Worm (Caenorhabditis elegans) whole organism, mixed stage, embryonic: ENCODE measurements around the gene Y71H2AM.12.

Experiments
- elt-3 ChIP-seq: fragments of 150-350 bp; optimal IDR thresholded peaks from 2 replicates; lab custom pipeline; 2014; ENCODE audit warnings: missing biosample characterization, missing genetic modification characterization
- ham-2 ChIP-seq: fragments of 200-800 bp; sonication (Bioruptor generic); optimal IDR thresholded peaks from 2 replicates; lab custom pipeline; 2018; ENCODE audit warnings: mild to moderate bottlenecking, missing genetic modification characterization, missing compliant biosample characterization
- lin-32 ChIP-seq: fragments of 200-800 bp; sonication (Bioruptor generic); optimal IDR thresholded peaks from 2 replicates; lab custom pipeline; 2018; ENCODE audit warnings: mild to moderate bottlenecking, missing genetic modification characterization, missing compliant biosample characterization
- lsy-2 ChIP-seq: fragments of 150-350 bp; optimal IDR thresholded peaks from 2 replicates; lab custom pipeline; 2014; ENCODE audit warnings: missing biosample characterization, missing genetic modification characterization
- mep-1 ChIP-seq: fragments of 150-350 bp; optimal IDR thresholded peaks from 2 replicates; lab custom pipeline; 2017; ENCODE audit warnings: missing biosample characterization, missing genetic modification reagents, missing genetic modification characterization, inconsistent platforms
- mls-2 ChIP-seq: sonication (generic microtip); optimal IDR thresholded peaks from 2 replicates; lab custom pipeline; 2016; ENCODE audit warnings: mild to moderate bottlenecking, missing genetic modification characterization, moderate library complexity, missing compliant biosample characterization
- snpc-4 ChIP-seq: fragments of 150-350 bp; optimal IDR thresholded peaks from 2 replicates; lab custom pipeline; 2014; ENCODE audit warnings: missing biosample characterization, missing genetic modification characterization
- unc-39 ChIP-seq: fragments of 150-350 bp; optimal IDR thresholded peaks from 2 replicates; lab custom pipeline; 2014; ENCODE audit warnings: missing biosample characterization, missing genetic modification characterization
- unc-62 ChIP-seq: fragments of 150-350 bp; optimal IDR thresholded peaks from 2 replicates; lab custom pipeline; 2014; ENCODE audit warnings: missing biosample characterization, missing genetic modification reagents, missing genetic modification characterization
- ztf-11 ChIP-seq: fragments of 150-350 bp; optimal IDR thresholded peaks from 2 replicates; lab custom pipeline; 2014; ENCODE audit warnings: missing biosample characterization, missing genetic modification characterization

- TF ChIP-seq unc-62 (GFP tag; lab: Kevin White, UChicago) (no peak), elt-3 (tag; lab: Kevin White, UChicago) (no peak), snpc-4 (tag; lab: Kevin White, UChicago) (no peak), mep-1 (tag; lab: Kevin White, UChicago) (no peak), unc-39 (tag; lab: Kevin White, UChicago) (no peak), lsy-2 (tag; lab: Kevin White, UChicago) (no peak), mls-2 (tag; lab: Kevin White, UChicago) (no peak), ham-2 (GFP tag; lab: Kevin White, UChicago) (no peak), lin-32 (GFP tag; lab: Kevin White, UChicago) (no peak), ztf-11 (tag; lab: Kevin White, UChicago) (no peak)
Observed at ce11 chrIII:2778655-2779054, 44.8 kb upstream of the Y71H2AM.12 start, which contains the start of gene laf-1.
